Fruit fly (Drosophila melanogaster) whole organism, pupa: ENCODE measurements around the gene CG3345.

Experiments used
- CG10348 ChIP-seq: fragments of 200-800 bp; sonication (Bioruptor generic); IDR thresholded peaks from 2 replicates; pipeline ENCODE4 v1.3.6; 2022; ENCODE audit warnings: missing biosample characterization, missing genetic modification characterization
- CG12605 ChIP-seq: fragments of 200-800 bp; sonication (Bioruptor generic); IDR thresholded peaks from 2 replicates; pipeline ENCODE4 v1.3.6; 2022; ENCODE audit warnings: missing biosample characterization, missing genetic modification characterization
- CG13204 ChIP-seq: fragments of 200-800 bp; sonication (Bioruptor generic); optimal IDR thresholded peaks from 2 replicates; lab custom pipeline; 2018; ENCODE audit warnings: missing biosample characterization, mild to moderate bottlenecking, missing genetic modification characterization, moderate library complexity
- CG14655 ChIP-seq: fragments of 200-800 bp; sonication (Bioruptor generic); optimal IDR thresholded peaks from 3 replicates; lab custom pipeline; 2017; ENCODE audit warnings: mild to moderate bottlenecking, missing biosample characterization, missing genetic modification reagents, missing genetic modification characterization
- CG15710 ChIP-seq: fragments of 200-800 bp; sonication (Bioruptor generic); optimal IDR thresholded peaks from 2 replicates; lab custom pipeline; 2018; ENCODE audit warnings: missing biosample characterization, mild to moderate bottlenecking, missing genetic modification characterization, moderate library complexity
- CG17806 ChIP-seq: fragments of 200-800 bp; sonication (Bioruptor generic); optimal IDR thresholded peaks from 2 replicates; lab custom pipeline; 2018; ENCODE audit warnings: missing biosample characterization, mild to moderate bottlenecking, missing genetic modification characterization, moderate library complexity
- CG32121 ChIP-seq: fragments of 200-800 bp; sonication (Bioruptor generic); IDR thresholded peaks from 2 replicates; pipeline ENCODE4 v1.3.6; 2022; ENCODE audit warnings: missing biosample characterization, missing genetic modification characterization
- CG34367 ChIP-seq: fragments of 200-800 bp; sonication (Bioruptor generic); optimal IDR thresholded peaks from 2 replicates; lab custom pipeline; 2018; ENCODE audit warnings: missing biosample characterization, mild to moderate bottlenecking, missing genetic modification characterization
- CG4496 ChIP-seq: fragments of 200-800 bp; sonication (Bioruptor generic); IDR thresholded peaks from 3 replicates; pipeline ENCODE4 v1.3.6; 2022; ENCODE audit warnings: missing biosample characterization, missing genetic modification characterization
- CG8159 ChIP-seq: fragments of 200-800 bp; sonication (Bioruptor generic); optimal IDR thresholded peaks from 3 replicates; lab custom pipeline; 2018; ENCODE audit warnings: missing biosample characterization, mild to moderate bottlenecking, missing genetic modification characterization, moderate library complexity
- CG8301 ChIP-seq: fragments of 200-800 bp; sonication (Bioruptor generic); optimal IDR thresholded peaks from 2 replicates; lab custom pipeline; 2018; ENCODE audit warnings: missing biosample characterization, mild to moderate bottlenecking, missing genetic modification characterization
- CG9948 ChIP-seq: fragments of 200-800 bp; sonication (Bioruptor generic); optimal IDR thresholded peaks from 2 replicates; lab custom pipeline; 2018; ENCODE audit warnings: missing biosample characterization, mild to moderate bottlenecking, missing genetic modification characterization, moderate library complexity
- D1 ChIP-seq: fragments of 200-800 bp; sonication (Bioruptor generic); optimal IDR thresholded peaks from 2 replicates; lab custom pipeline; 2018; ENCODE audit warnings: missing biosample characterization, mild to moderate bottlenecking, missing genetic modification characterization, moderate library complexity
- EcR ChIP-seq: fragments of 200-800 bp; sonication (Bioruptor generic); optimal IDR thresholded peaks from 3 replicates; lab custom pipeline; 2019; ENCODE audit warnings: missing biosample characterization, missing genetic modification characterization, mild to moderate bottlenecking, moderate library complexity, missing genetic modification reagents
- Ets98B ChIP-seq: fragments of 200-800 bp; sonication (Bioruptor generic); IDR thresholded peaks from 2 replicates; pipeline ENCODE4 v1.3.6; 2022; ENCODE audit warnings: missing biosample characterization, missing genetic modification characterization
- Pif1A ChIP-seq: fragments of 200-800 bp; sonication (Bioruptor generic); optimal IDR thresholded peaks from 3 replicates; lab custom pipeline; 2016; ENCODE audit warnings: missing biosample characterization, missing genetic modification characterization
- Pif1B ChIP-seq: fragments of 200-800 bp; sonication (Bioruptor generic); optimal IDR thresholded peaks from 3 replicates; lab custom pipeline; 2016; ENCODE audit warnings: missing biosample characterization, missing genetic modification characterization
- Snoo ChIP-seq: fragments of 200-800 bp; sonication (Bioruptor generic); optimal IDR thresholded peaks from 3 replicates; lab custom pipeline; 2017; ENCODE audit warnings: missing biosample characterization, mild to moderate bottlenecking, missing genetic modification characterization, inconsistent platforms
- fd96Ca ChIP-seq: fragments of 200-800 bp; sonication (Bioruptor generic); IDR thresholded peaks from 3 replicates; pipeline ENCODE4 v1.3.6; 2022; ENCODE audit warnings: missing biosample characterization, missing genetic modification characterization
- gl ChIP-seq: fragments of 200-800 bp; sonication (Bioruptor generic); optimal IDR thresholded peaks from 2 replicates; lab custom pipeline; 2018; ENCODE audit warnings: missing biosample characterization, mild to moderate bottlenecking, missing genetic modification characterization
- rn ChIP-seq: fragments of 200-800 bp; sonication (Bioruptor generic); IDR thresholded peaks from 2 replicates; pipeline ENCODE4 v1.3.6; 2022; ENCODE audit warnings: missing biosample characterization, missing genetic modification characterization

The CG3345 gene

DNA sequence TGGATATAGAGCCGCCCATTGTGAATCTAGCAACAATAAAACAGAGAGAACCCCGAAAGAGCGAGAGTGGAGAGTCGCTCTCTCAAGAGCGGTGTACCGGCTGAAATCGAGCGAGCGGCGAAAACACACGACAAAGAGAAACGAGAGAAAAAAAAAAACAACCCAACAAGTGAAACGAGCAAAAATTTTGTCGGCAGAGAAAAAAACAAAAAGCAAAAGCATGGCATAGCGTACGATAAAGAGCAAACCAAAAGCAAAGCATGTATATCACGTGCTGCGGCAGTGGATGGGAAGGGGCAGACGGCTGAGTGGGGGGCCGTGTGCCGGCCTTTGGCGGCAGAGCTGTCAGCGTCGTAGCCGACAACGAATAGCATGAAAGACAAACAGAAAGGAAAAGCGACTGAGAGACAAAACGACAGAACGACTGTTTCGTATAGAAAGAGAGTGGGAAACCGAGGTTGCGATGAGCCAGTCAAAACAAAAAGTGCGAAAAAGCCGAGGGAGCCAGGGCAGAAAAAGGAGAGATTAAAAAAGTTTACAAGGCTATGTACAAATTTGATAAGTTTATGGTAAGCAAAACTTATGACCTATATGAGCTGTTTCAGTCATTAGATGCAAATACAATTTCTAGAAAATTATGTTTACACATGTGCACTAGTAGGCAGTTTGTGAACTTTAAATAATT lies 22.1 kb upstream of the CG3345 start:
- TF ChIP-seq rn (GFP tag; lab: Robert Waterston, UW) (peak; percentile 20; the same call in 1 of the 2 replicates), CG4496 (GFP tag; lab: Robert Waterston, UW) (peak; percentile 87; the same call in 2 of the 3 replicates), EcR (peak; percentile 84), fd96Ca (peak; percentile 82), D1 (tag; lab: Kevin White, UChicago) (no peak), CG12605 (GFP tag; lab: Robert Waterston, UW) (peak; percentile 95), Pif1A (GFP tag; lab: Kevin White, UChicago) (peak; percentile 80), CG34367 (peak; percentile 58), CG8159 (tag; lab: Kevin White, UChicago) (peak; percentile 54), CG8301 (tag; lab: Kevin White, UChicago) (peak; percentile 25), CG10348 (no peak), CG13204 (GFP tag; lab: Kevin White, UChicago) (peak; percentile 90), CG32121 (GFP tag; lab: Robert Waterston, UW) (peak; percentile 85; the same call in 1 of the 2 replicates), Pif1B (GFP tag; lab: Kevin White, UChicago) (peak; percentile 76), CG17806 (tag; lab: Kevin White, UChicago) (peak; percentile 41), Ets98B (GFP tag; lab: Robert Waterston, UW) (peak; percentile 88), CG9948 (no peak), gl (tag; lab: Kevin White, UChicago) (peak; percentile 86), CG15710 (tag; lab: Kevin White, UChicago) (peak; percentile 61), Snoo (tag; lab: Kevin White, UChicago) (peak; percentile 55), CG14655 (peak; percentile 50)

DNA sequence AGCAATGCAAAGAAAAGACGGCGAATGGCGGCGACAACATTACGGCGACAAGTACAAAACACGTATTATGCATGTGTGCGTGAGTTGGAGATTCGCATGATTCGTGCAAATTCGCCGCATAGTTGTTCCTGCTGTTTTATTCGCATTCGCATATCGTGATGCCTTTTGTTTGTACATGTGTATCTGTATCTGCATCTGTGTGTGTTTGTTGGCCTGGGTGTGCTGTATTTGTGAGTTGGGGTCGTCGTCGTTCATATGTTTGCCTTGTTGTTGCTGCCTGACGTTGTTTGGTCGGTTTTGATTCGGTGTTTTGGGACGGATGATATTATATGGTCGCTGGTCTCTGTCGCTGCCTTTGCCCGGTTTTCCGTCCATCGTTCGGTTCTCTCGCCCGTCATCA lies 21.5 kb upstream of the CG3345 start:
- TF ChIP-seq EcR (peak; percentile 94), Ets98B (GFP tag; lab: Robert Waterston, UW) (no peak; the same call in 1 of the 2 replicates), CG14655 (no peak), Snoo (tag; lab: Kevin White, UChicago) (no peak), CG8301 (tag; lab: Kevin White, UChicago) (no peak), CG15710 (tag; lab: Kevin White, UChicago) (no peak), CG4496 (GFP tag; lab: Robert Waterston, UW) (no peak), CG32121 (GFP tag; lab: Robert Waterston, UW) (no peak)

- TF ChIP-seq Pif1A (GFP tag; lab: Kevin White, UChicago), result peak; percentile 55
- TF ChIP-seq CG15710 (tag; lab: Kevin White, UChicago), result peak; percentile 55
- peak; percentile 24 for TF ChIP-seq D1 (tag; lab: Kevin White, UChicago)
- TF ChIP-seq EcR, result no peak
- TF ChIP-seq CG32121 (GFP tag; lab: Robert Waterston, UW), result 0 out of 2 replicates have a peak, but pooled peaks have one; percentile 32
- peak; percentile 53 for TF ChIP-seq CG8301 (tag; lab: Kevin White, UChicago)
- no peak for TF ChIP-seq CG13204 (GFP tag; lab: Kevin White, UChicago)
- TF ChIP-seq CG10348, result no peak
- no peak for TF ChIP-seq CG12605 (GFP tag; lab: Robert Waterston, UW)
- TF ChIP-seq fd96Ca, result peak; percentile 35; the same call in 1 of the 3 replicates
- no peak for TF ChIP-seq gl (tag; lab: Kevin White, UChicago)
- peak; percentile 55 for TF ChIP-seq CG4496 (GFP tag; lab: Robert Waterston, UW)
- TF ChIP-seq CG34367, result peak; percentile 40
- TF ChIP-seq rn (GFP tag; lab: Robert Waterston, UW), result no peak
- peak; percentile 46 for TF ChIP-seq CG17806 (tag; lab: Kevin White, UChicago)
- TF ChIP-seq CG8159 (tag; lab: Kevin White, UChicago), result peak; percentile 77
- peak; percentile 77 for TF ChIP-seq Pif1B (GFP tag; lab: Kevin White, UChicago)
- peak; percentile 80 for TF ChIP-seq CG14655
- peak; percentile 70 for TF ChIP-seq Snoo (tag; lab: Kevin White, UChicago)
- peak; percentile 67 for TF ChIP-seq CG9948
- TF ChIP-seq Ets98B (GFP tag; lab: Robert Waterston, UW), result peak; percentile 56; the same call in 1 of the 2 replicates
Observed at dm6 chr2L:247845-248473, 20.9 kb upstream of the CG3345 start.

DNA sequence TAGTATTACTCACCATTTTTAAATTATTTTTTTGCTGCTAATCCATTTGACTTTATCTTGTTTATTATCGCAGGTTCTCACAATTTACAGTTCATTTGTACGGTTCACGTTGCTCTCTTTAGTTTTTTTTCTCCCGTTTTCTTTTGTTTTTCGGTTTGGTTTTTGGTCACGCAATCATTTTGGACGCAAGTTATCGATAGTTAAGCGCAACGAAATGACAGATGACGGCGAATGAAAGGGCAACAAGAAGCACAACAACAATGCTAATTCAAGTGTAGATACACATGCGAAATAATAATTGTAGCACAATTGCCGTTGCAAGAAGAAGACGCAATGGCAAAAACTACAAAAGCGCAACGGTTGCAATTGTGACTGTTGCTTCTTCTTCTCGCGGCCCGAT lies 20.3 kb upstream of the CG3345 start:
- no peak for TF ChIP-seq CG32121 (GFP tag; lab: Robert Waterston, UW)
- TF ChIP-seq CG8301 (tag; lab: Kevin White, UChicago), result no peak

DNA sequence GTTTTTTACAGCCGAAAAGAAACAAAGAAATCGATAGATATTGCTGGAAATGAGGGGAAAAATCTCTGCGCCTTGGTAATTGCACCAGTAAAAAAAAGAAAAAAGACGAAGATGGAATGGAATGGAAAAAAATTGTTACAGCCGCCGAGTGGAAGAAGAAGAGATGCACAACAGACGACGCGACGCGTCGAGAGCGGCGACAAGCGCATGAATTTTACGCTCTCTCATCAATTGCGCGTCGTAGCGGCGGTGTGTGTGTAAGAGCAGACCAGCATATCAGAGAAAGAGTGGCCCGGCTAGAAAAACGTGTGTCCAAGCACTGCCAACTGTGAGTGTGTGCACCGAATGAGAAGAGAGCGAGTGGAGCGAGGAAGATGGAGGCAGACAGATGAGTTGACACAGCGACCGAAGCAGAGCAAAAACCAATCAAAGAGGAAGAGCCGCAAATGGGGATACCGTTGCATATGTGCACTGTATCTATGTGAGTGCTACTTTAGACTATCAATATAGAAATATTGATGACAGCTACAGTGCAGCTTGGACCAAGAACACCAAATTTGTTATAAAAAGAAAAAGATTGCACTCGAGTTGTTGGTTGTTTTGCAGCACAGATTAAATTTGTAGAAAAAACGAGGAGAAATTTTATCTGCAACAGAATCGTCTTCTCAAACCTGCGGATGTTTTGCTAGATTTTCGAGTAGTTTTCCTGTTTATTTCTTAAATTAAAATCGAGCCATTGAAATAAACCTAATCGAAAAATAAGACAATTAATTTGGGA lies 19.7 kb upstream of the CG3345 start:
- TF ChIP-seq CG9948, result peak; percentile 64
- peak; percentile 82 for TF ChIP-seq EcR
- peak; percentile 40 for TF ChIP-seq CG17806 (tag; lab: Kevin White, UChicago)
- TF ChIP-seq CG32121 (GFP tag; lab: Robert Waterston, UW), result peak; percentile 41; the same call in 1 of the 2 replicates
- TF ChIP-seq rn (GFP tag; lab: Robert Waterston, UW), result peak; percentile 28; the same call in 1 of the 2 replicates
- peak; percentile 38 for TF ChIP-seq gl (tag; lab: Kevin White, UChicago)
- no peak for TF ChIP-seq CG10348
- peak; percentile 50 for TF ChIP-seq Ets98B (GFP tag; lab: Robert Waterston, UW)
- TF ChIP-seq Snoo (tag; lab: Kevin White, UChicago), result no peak
- peak; percentile 75 for TF ChIP-seq CG14655
- TF ChIP-seq CG13204 (GFP tag; lab: Kevin White, UChicago), result peak; percentile 81
- peak; percentile 76 for TF ChIP-seq Pif1A (GFP tag; lab: Kevin White, UChicago)
- TF ChIP-seq D1 (tag; lab: Kevin White, UChicago), result no peak
- TF ChIP-seq fd96Ca, result peak; percentile 72
- TF ChIP-seq Pif1B (GFP tag; lab: Kevin White, UChicago), result peak; percentile 40
- peak; percentile 32 for TF ChIP-seq CG12605 (GFP tag; lab: Robert Waterston, UW)
- peak; percentile 31 for TF ChIP-seq CG8159 (tag; lab: Kevin White, UChicago)
- TF ChIP-seq CG15710 (tag; lab: Kevin White, UChicago), result peak; percentile 16
- peak; percentile 23 for TF ChIP-seq CG34367
- TF ChIP-seq CG8301 (tag; lab: Kevin White, UChicago), result peak; percentile 75
- peak; percentile 68 for TF ChIP-seq CG4496 (GFP tag; lab: Robert Waterston, UW)
